Worm (Caenorhabditis elegans): ENCODE results near the gene enu-3.1.

enu-3.1 gene

DNA sequence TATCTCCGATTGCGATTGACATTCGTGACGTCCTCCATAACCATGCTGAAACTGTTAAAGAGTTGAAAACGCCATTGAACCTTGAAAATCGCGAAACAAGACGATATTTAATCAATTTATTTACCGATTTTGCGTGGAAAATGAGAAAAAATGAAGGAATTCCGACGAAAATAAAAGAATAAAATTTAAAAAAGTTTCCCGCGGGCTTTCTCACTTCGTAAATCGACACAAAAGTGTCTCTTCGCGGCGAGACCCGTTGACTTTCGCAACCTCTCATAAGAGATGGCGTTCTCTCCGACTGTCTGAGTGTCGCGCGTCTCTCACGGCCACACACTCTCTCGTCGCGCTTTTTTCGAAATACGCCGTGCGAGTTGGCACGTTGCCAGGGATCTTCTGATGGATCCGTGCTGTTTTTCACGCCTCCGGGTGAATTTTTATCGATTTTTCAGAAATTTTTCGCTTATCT, 28.8 kb upstream of the enu-3.1 start, which contains the start of gene hat-1 (continued):
- peak; percentile 91 to 96 for TF ChIP-seq lsy-2 (tag; optimal IDR thresholded peaks at IDR 0.05)
- peak; percentile 45 for TF ChIP-seq nhr-77 (tag; optimal IDR thresholded peaks at IDR 0.05)
- no peak for TF ChIP-seq ztf-1 (GFP tag; conservative IDR thresholded peaks at IDR 0.05)
- peak; percentile 85 for TF ChIP-seq Y55F3AM.14 (GFP tag; optimal IDR thresholded peaks at IDR 0.05)
- TF ChIP-seq sem-4 (tag; optimal IDR thresholded peaks at IDR 0.05), result peak; percentile 89
- peak; percentile 81 for TF ChIP-seq blmp-1 (tag; optimal IDR thresholded peaks at IDR 0.05; ENCODE audit: insufficient read depth)
- no peak for TF ChIP-seq nhr-23 (tag; optimal IDR thresholded peaks at IDR 0.05)
- TF ChIP-seq unc-62 (GFP tag; optimal IDR thresholded peaks at IDR 0.05), result peak; percentile 80
- TF ChIP-seq fos-1 (tag; optimal IDR thresholded peaks at IDR 0.05), result peak; percentile 82
- TF ChIP-seq mbf-1 (tag; optimal IDR thresholded peaks at IDR 0.05), result no peak
- TF ChIP-seq gmeb-1 (tag; optimal IDR thresholded peaks at IDR 0.05), result peak; percentile 95
- TF ChIP-seq nhr-21 (tag; optimal IDR thresholded peaks at IDR 0.05), result peak; percentile 96
- peak; percentile 84 for TF ChIP-seq ceh-16 (tag; optimal IDR thresholded peaks at IDR 0.05)
- TF ChIP-seq elt-3 (tag; optimal IDR thresholded peaks at IDR 0.05), result no peak
- TF ChIP-seq ceh-82 (tag; optimal IDR thresholded peaks at IDR 0.05), result peak; percentile 34
- TF ChIP-seq sma-9 (GFP tag; optimal IDR thresholded peaks at IDR 0.05), result peak; percentile 93
- no peak for TF ChIP-seq sma-9 (tag; optimal IDR thresholded peaks at IDR 0.05)
- no peak for TF ChIP-seq ztf-11 (tag; optimal IDR thresholded peaks at IDR 0.05)

- TF ChIP-seq lin-11 (tag; optimal IDR thresholded peaks at IDR 0.05) (peak; percentile 20), nhr-77 (tag; optimal IDR thresholded peaks at IDR 0.05) (peak; percentile 11), sma-3 (GFP tag; optimal IDR thresholded peaks at IDR 0.05) (no peak), ztf-1 (GFP tag; conservative IDR thresholded peaks at IDR 0.05) (no peak), gmeb-1 (tag; optimal IDR thresholded peaks at IDR 0.05) (peak; percentile 58), unc-55 (GFP tag; optimal IDR thresholded peaks at IDR 0.05) (peak; percentile 36), nhr-21 (tag; optimal IDR thresholded peaks at IDR 0.05) (no peak), lsy-2 (tag; optimal IDR thresholded peaks at IDR 0.05) (peak in 1 of 2 experiments; percentile 44), fos-1 (tag; optimal IDR thresholded peaks at IDR 0.05) (peak; percentile 51), nhr-129 (tag; optimal IDR thresholded peaks at IDR 0.05) (peak; percentile 74), Y55F3AM.14 (GFP tag; optimal IDR thresholded peaks at IDR 0.05) (peak; percentile 30), nhr-25 (tag; optimal IDR thresholded peaks at IDR 0.05) (peak; percentile 37), ztf-4 (tag; optimal IDR thresholded peaks at IDR 0.05) (no peak), sem-4 (tag; optimal IDR thresholded peaks at IDR 0.05) (no peak)
These were observed 20.3 kb upstream of the enu-3.1 start, which contains the start of gene ymel-1 for ce11 chrIII:10415822-10416221. Gene ymel-1 (plus strand): TSS chrIII:10416139.

DNA sequence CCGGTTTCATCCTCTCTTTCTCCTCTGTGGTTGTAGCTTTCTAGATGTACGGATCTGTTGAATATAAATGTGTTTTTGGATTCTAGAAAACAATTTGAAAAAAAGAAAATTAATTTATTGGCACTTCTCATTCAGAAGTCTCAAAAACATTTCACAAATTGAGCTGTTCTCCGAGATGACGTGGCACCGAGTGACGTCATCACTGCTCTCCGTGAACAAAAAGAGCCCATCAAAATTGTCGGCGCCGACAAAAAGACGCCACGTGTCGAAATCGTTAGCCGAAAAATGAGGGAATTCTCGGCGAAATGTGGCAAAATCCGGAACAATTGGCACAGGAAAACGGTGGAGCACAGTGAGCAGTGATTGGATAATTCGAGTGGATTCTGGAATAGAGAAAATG, 14.4 kb upstream of the enu-3.1 start:
- no peak for TF ChIP-seq ztf-4 (tag; optimal IDR thresholded peaks at IDR 0.05)
- no peak for TF ChIP-seq aly-2 (tag; optimal IDR thresholded peaks at IDR 0.05)
- TF ChIP-seq nhr-12 (tag; optimal IDR thresholded peaks at IDR 0.05), result no peak
- TF ChIP-seq alr-1 (tag; optimal IDR thresholded peaks at IDR 0.05), result no peak
- no peak for TF ChIP-seq elt-1 (tag; optimal IDR thresholded peaks at IDR 0.05)
- TF ChIP-seq nhr-23 (tag; optimal IDR thresholded peaks at IDR 0.05), result no peak
- TF ChIP-seq egl-27 (tag; optimal IDR thresholded peaks at IDR 0.05), result no peak
- no peak for TF ChIP-seq nhr-77 (tag; optimal IDR thresholded peaks at IDR 0.05)
- no peak for TF ChIP-seq peb-1 (tag; optimal IDR thresholded peaks at IDR 0.05)
- TF ChIP-seq lin-39 (tag; optimal IDR thresholded peaks at IDR 0.05), result no peak
- no peak for TF ChIP-seq ceh-82 (tag; optimal IDR thresholded peaks at IDR 0.05)
- TF ChIP-seq nhr-21 (tag; optimal IDR thresholded peaks at IDR 0.05), result no peak
- no peak for TF ChIP-seq gmeb-1 (tag; optimal IDR thresholded peaks at IDR 0.05)
- TF ChIP-seq nhr-129 (tag; optimal IDR thresholded peaks at IDR 0.05), result no peak
- no peak for TF ChIP-seq elt-3 (tag; optimal IDR thresholded peaks at IDR 0.05)
- TF ChIP-seq lin-11 (tag; optimal IDR thresholded peaks at IDR 0.05), result no peak
- no peak for TF ChIP-seq F13H6.1 (tag; optimal IDR thresholded peaks at IDR 0.05)

DNA sequence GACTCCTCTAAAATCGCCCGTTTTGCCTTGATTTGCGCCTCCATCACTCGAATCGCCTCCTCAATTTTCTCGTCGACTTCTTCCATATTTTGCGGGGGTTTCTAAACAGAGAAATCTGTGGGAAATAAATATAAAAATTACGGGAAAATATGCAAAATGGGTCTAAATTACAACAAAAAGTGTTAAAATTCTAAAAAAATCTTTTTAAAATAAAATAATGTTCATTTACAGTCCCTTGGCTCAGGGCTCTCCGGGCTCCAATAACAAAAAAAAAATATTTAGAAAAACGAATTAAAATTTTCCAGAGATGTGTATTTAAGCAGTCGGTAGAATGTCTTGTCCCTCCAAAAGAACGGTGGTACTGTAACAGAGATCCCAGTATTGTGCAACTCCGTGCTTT, 12.2 kb upstream of the enu-3.1 start, which contains the start of gene M03C11.6:
TSS of gene M03C11.6 (minus strand) at position 101 of the 400 bp plus-strand sequence.
- TF ChIP-seq nhr-21 (tag; optimal IDR thresholded peaks at IDR 0.05) (no peak), sem-4 (tag; optimal IDR thresholded peaks at IDR 0.05) (no peak), gmeb-1 (tag; optimal IDR thresholded peaks at IDR 0.05) (no peak), unc-62 (GFP tag; optimal IDR thresholded peaks at IDR 0.05) (no peak), aly-2 (tag; optimal IDR thresholded peaks at IDR 0.05) (no peak), ztf-1 (GFP tag; conservative IDR thresholded peaks at IDR 0.05) (no peak), unc-55 (GFP tag; optimal IDR thresholded peaks at IDR 0.05) (no peak), zag-1 (tag; optimal IDR thresholded peaks at IDR 0.05) (no peak)

DNA sequence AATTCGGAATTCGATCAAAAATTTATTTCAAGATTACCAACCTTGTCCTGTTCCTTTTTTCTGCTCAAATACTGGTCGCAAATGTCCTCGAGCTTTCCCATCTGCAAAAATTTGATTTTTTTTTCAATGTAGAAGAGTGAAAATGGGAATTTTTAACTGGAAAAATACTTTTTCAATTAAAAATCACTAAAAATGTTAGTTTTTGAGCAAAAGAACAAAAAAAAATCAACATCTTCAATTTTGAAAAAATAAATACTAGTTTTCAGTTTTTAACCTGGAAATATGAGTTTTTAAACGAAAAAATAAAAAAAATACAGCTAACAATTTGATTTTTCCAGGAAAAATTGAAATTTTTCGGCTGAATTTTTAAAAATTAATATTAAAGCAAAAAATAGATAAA, 8.2 kb upstream of the enu-3.1 start, which contains the start of gene prp-3:
TSS of gene prp-3 (minus strand) at position 101 of the 400 bp plus-strand sequence.
- TF ChIP-seq mdl-1 (tag; optimal IDR thresholded peaks at IDR 0.05) (no peak), ama-1 (optimal IDR thresholded peaks at IDR 0.05) (no peak), nhr-25 (tag; optimal IDR thresholded peaks at IDR 0.05) (no peak), ztf-4 (tag; optimal IDR thresholded peaks at IDR 0.05) (no peak), peb-1 (tag; optimal IDR thresholded peaks at IDR 0.05) (no peak), sem-4 (tag; optimal IDR thresholded peaks at IDR 0.05) (no peak), ztf-11 (tag; optimal IDR thresholded peaks at IDR 0.05) (no peak), fos-1 (tag; optimal IDR thresholded peaks at IDR 0.05) (no peak), nhr-21 (tag; optimal IDR thresholded peaks at IDR 0.05) (no peak), alr-1 (tag; optimal IDR thresholded peaks at IDR 0.05) (no peak), mbf-1 (tag; optimal IDR thresholded peaks at IDR 0.05) (no peak), nhr-237 (tag; optimal IDR thresholded peaks at IDR 0.05) (no peak), lin-13 (GFP tag; optimal IDR thresholded peaks at IDR 0.05) (no peak), nhr-129 (tag; optimal IDR thresholded peaks at IDR 0.05) (no peak), ZK546.5 (tag; optimal IDR thresholded peaks at IDR 0.05) (no peak)

Data from whole organism, L2 larva.